Worm (Caenorhabditis elegans): ENCODE data around the gene C44C1.6.

DNA sequence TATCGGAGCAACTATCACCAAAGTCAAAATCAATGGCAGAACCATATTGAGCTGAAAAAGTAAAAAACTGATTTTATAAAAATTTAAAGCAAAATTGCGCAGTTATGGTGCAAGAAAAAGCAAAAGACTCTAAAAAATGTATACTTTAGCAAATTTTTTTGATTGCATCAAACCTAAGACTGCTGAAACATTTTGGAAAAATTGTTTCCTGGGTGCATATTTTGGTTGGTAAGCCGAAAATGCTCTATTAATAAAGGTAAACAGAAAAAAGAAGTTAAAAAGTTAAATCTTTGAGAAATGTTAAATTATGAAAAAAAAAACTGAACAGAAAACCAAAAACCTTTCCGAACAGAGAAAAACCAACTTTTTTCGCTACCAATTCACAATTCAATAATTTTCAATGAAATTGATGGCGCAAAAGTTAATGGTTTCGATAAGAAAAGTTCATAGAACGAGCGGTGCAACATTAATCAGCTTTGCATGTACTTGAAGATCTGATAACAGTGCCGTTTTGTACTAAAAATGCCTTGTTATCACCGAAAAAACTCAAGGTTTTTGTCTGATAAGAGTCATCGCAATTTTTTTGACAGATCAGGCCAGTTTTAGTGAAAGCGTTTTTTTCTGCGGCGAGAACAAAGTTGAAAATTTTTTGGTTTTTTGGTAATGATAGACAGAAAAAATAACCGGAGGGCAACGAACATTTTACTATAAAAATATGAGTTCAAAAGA lies 8.1 kb upstream of the C44C1.6 start, which contains the start of gene abhd-3.2:
- no peak for TF ChIP-seq unc-39 (tag; optimal IDR thresholded peaks at IDR 0.05)
- TF ChIP-seq ztf-11 (tag; optimal IDR thresholded peaks at IDR 0.05), result no peak
- TF ChIP-seq elt-3 (tag; optimal IDR thresholded peaks at IDR 0.05), result no peak
- TF ChIP-seq lin-32 (GFP tag; optimal IDR thresholded peaks at IDR 0.05), result no peak
- TF ChIP-seq nhr-28 (tag; optimal IDR thresholded peaks at IDR 0.05), result no peak
- no peak for TF ChIP-seq mls-2 (tag; optimal IDR thresholded peaks at IDR 0.05)
- no peak for TF ChIP-seq nhr-2 (tag; optimal IDR thresholded peaks at IDR 0.05)
- TF ChIP-seq blmp-1 (tag; optimal IDR thresholded peaks at IDR 0.05), result no peak
- TF ChIP-seq zip-8 (tag; optimal IDR thresholded peaks at IDR 0.05), result no peak
- TF ChIP-seq nhr-12 (tag; optimal IDR thresholded peaks at IDR 0.05), result no peak
- TF ChIP-seq nhr-237 (tag; optimal IDR thresholded peaks at IDR 0.05), result no peak

All from whole organism, mixed stage, embryonic.